Fruit fly (Drosophila melanogaster): ENCODE measurements around the gene CG32280.

- no peak for TF ChIP-seq CG8478 (optimal IDR thresholded peaks at IDR 0.05)
- TF ChIP-seq CTCF (optimal IDR thresholded peaks at IDR 0.05): no peak
Measured at dm6 chr3L:3124939-3125648, 39.9 kb upstream of the CG32280 start.

Measured in S2 (cell line).